Fruit fly (Drosophila melanogaster): Measurements from ENCODE around the gene CG44038.
A peak's percentile ranks its signal among the peaks of the same experiment; 100 is the strongest.

Gene CG44038

dm6 chr3R:12248243-12248642 lies 12.5 kb upstream of the CG44038 start:
- TF ChIP-seq D (optimal IDR thresholded peaks at IDR 0.05) (peak; percentile 92), D (GFP tag; optimal IDR thresholded peaks at IDR 0.05) (no peak), Atf-2 (GFP tag; optimal IDR thresholded peaks at IDR 0.05) (no peak), CG12769 (tag; optimal IDR thresholded peaks at IDR 0.05) (no peak), Rx (GFP tag; IDR thresholded peaks at IDR 0.05) (no peak), CG4282 (GFP tag; optimal IDR thresholded peaks at IDR 0.05) (no peak), BtbVII (GFP tag; optimal IDR thresholded peaks at IDR 0.05) (no peak), Hey (tag; optimal IDR thresholded peaks at IDR 0.05) (no peak), zf30C (GFP tag; optimal IDR thresholded peaks at IDR 0.05) (no peak), Abd-B (GFP tag; optimal IDR thresholded peaks at IDR 0.05) (no peak), fru (optimal IDR thresholded peaks at IDR 0.05) (no peak), zen (tag; optimal IDR thresholded peaks at IDR 0.05) (peak; percentile 61), ase (GFP tag; IDR thresholded peaks at IDR 0.05) (no peak), Kr (GFP tag; optimal IDR thresholded peaks at IDR 0.05) (peak; percentile 5), Chrac-16 (GFP tag; optimal IDR thresholded peaks at IDR 0.05) (no peak), CG34224 (GFP tag; IDR thresholded peaks at IDR 0.05; ENCODE audit: partially characterized antibody) (no peak), cad (GFP tag; optimal IDR thresholded peaks at IDR 0.05) (peak; percentile 83), tll (GFP tag; optimal IDR thresholded peaks at IDR 0.05) (peak in 1 of 2 experiments; percentile 93), gsb (GFP tag; IDR thresholded peaks at IDR 0.05) (no peak), p53 (GFP tag; optimal IDR thresholded peaks at IDR 0.05) (no peak), CG12391 (tag; optimal IDR thresholded peaks at IDR 0.05) (no peak), CG10147 (GFP tag; optimal IDR thresholded peaks at IDR 0.05) (no peak), nom (GFP tag; optimal IDR thresholded peaks at IDR 0.05) (no peak), fd102C (GFP tag; optimal IDR thresholded peaks at IDR 0.05) (no peak), grn (GFP tag; optimal IDR thresholded peaks at IDR 0.05) (no peak), Side (GFP tag; optimal IDR thresholded peaks at IDR 0.05) (no peak), CG15269 (tag; optimal IDR thresholded peaks at IDR 0.05) (no peak), CG2889 (GFP tag; IDR thresholded peaks at IDR 0.05) (no peak), CG12219 (GFP tag; optimal IDR thresholded peaks at IDR 0.05) (no peak), tx (GFP tag; optimal IDR thresholded peaks at IDR 0.05) (no peak)

DNA sequence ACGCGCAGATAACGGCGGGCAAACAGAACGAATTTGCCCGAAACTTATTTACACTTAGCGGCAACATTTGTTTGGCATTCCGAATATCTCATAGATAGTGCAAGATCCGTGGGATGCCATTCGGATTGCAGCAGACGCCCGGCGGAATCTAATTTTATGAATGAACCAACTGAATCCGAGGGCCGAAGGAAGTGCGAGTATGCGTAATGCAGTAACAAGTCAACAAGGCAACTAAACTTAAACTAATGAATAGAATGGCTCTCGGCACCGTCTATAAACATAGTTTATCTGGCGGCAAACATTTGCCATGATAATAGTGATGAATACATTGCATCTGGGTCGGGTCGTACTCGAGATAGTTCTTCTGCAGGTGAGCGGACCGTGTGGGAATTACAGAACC lies 10.6 kb upstream of the CG44038 start:
- TF ChIP-seq Chrac-16 (GFP tag; optimal IDR thresholded peaks at IDR 0.05) (no peak), pum (GFP tag; optimal IDR thresholded peaks at IDR 0.05) (no peak), CG7556 (GFP tag; optimal IDR thresholded peaks at IDR 0.05) (no peak), Xrp1 (GFP tag; IDR thresholded peaks at IDR 0.05) (0 out of 2 replicates have a peak, but pooled peaks have one; percentile 15), CG12744 (GFP tag; optimal IDR thresholded peaks at IDR 0.05) (no peak), dmrt11E (tag; optimal IDR thresholded peaks at IDR 0.05) (peak; percentile 20), CG11504 (tag; optimal IDR thresholded peaks at IDR 0.05) (no peak), zen (tag; optimal IDR thresholded peaks at IDR 0.05) (no peak), tx (GFP tag; optimal IDR thresholded peaks at IDR 0.05) (no peak), fd64A (GFP tag; optimal IDR thresholded peaks at IDR 0.05) (peak; percentile 8), z (GFP tag; IDR thresholded peaks at IDR 0.05) (no peak), wek (GFP tag; optimal IDR thresholded peaks at IDR 0.05) (peak; percentile 42), CG2678 (tag; optimal IDR thresholded peaks at IDR 0.05) (peak; percentile 26), CG32532 (GFP tag; IDR thresholded peaks at IDR 0.05) (no peak), az2 (GFP tag; optimal IDR thresholded peaks at IDR 0.05) (no peak), prd (optimal IDR thresholded peaks at IDR 0.05) (no peak), prd (GFP tag; IDR thresholded peaks at IDR 0.05) (no peak), CG33557 (GFP tag; optimal IDR thresholded peaks at IDR 0.05) (peak; percentile 4), CG12155 (GFP tag; optimal IDR thresholded peaks at IDR 0.05) (no peak), Dll (GFP tag; IDR thresholded peaks at IDR 0.05; ENCODE audit: partially characterized antibody) (no peak), gt (GFP tag; IDR thresholded peaks at IDR 0.05) (no peak), CG13123 (GFP tag; optimal IDR thresholded peaks at IDR 0.05) (no peak), slou (GFP tag; optimal IDR thresholded peaks at IDR 0.05) (no peak), unc-4 (GFP tag; IDR thresholded peaks at IDR 0.05; ENCODE audit: partially characterized antibody) (no peak), CG4328 (GFP tag; optimal IDR thresholded peaks at IDR 0.05) (no peak), CG1603 (tag; optimal IDR thresholded peaks at IDR 0.05) (peak; percentile 41)

All from whole organism, embryonic.